Worm (Caenorhabditis elegans) whole organism, L3 larva: ENCODE data around the gene hmg-11.

ENCODE experiments used
- aly-2 ChIP-seq: fragments of 150-350 bp; optimal IDR thresholded peaks from 2 replicates; lab custom pipeline; 2014; ENCODE audit warnings: missing biosample characterization, missing genetic modification characterization
- ama-1 ChIP-seq: fragments of 150-350 bp; optimal IDR thresholded peaks from 2 replicates; lab custom pipeline; 2018
- ceh-16 ChIP-seq: sonication (generic microtip); optimal IDR thresholded peaks from 2 replicates; lab custom pipeline; 2017; ENCODE audit warnings: missing biosample characterization, missing genetic modification characterization
- egl-27 ChIP-seq: sonication (generic microtip); optimal IDR thresholded peaks from 4 replicates; lab custom pipeline; 2017; ENCODE audit warnings: missing biosample characterization, missing genetic modification reagents, missing genetic modification characterization
- fkh-10 ChIP-seq: sonication (generic microtip); optimal IDR thresholded peaks from 2 replicates; lab custom pipeline; 2017; ENCODE audit warnings: missing biosample characterization, missing genetic modification reagents, missing genetic modification characterization
- lin-39 ChIP-seq: fragments of 150-350 bp; optimal IDR thresholded peaks from 2 replicates; lab custom pipeline; 2018; ENCODE audit warnings: missing biosample characterization, missing genetic modification reagents, missing genetic modification characterization
- nhr-28 ChIP-seq: fragments of 150-350 bp; optimal IDR thresholded peaks from 2 replicates; lab custom pipeline; 2014; ENCODE audit warnings: missing biosample characterization, missing genetic modification characterization
- sea-2 ChIP-seq: fragments of 150-350 bp; sonication (generic microtip); optimal IDR thresholded peaks from 4 replicates; lab custom pipeline; 2014; ENCODE audit warnings: missing biosample characterization, missing genetic modification reagents, missing genetic modification characterization
- unc-62 ChIP-seq: fragments of 150-350 bp; sonication (generic microtip); optimal IDR thresholded peaks from 4 replicates; lab custom pipeline; 2014; ENCODE audit warnings: missing biosample characterization, missing genetic modification reagents, missing genetic modification characterization
- zag-1 ChIP-seq: fragments of 150-350 bp; optimal IDR thresholded peaks from 2 replicates; lab custom pipeline; 2014; ENCODE audit warnings: missing biosample characterization, missing genetic modification characterization

DNA sequence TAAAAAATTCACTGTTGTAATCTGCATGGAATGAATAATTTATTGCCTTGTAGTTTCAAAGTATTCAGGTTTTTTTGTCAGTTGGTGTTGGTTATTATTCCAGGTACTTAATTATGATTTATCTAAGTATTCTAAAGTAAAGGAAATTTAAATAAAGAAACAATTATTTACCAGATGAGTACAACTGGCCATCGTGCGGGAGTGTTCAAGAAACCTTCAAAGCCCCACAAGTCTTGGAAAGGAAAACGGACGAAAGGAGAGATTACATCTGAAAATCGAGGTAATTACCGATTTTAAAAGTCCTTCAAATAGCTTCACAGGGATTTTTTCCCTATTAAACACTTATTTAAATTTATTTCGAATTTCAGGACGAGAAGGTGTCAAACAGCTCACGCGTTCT is 37.2 kb downstream of the hmg-11 start, which contains the start of gene tag-151:
- TF ChIP-seq lin-39 (no peak), unc-62 (no peak), nhr-28 (tag; lab: Kevin White, UChicago) (no peak), aly-2 (tag; lab: Kevin White, UChicago) (peak; percentile 53), ama-1 (no peak), ceh-16 (tag; lab: Kevin White, UChicago) (no peak), fkh-10 (no peak), egl-27 (tag; lab: Kevin White, UChicago) (no peak), sea-2 (GFP tag; lab: Kevin White, UChicago) (no peak), zag-1 (no peak)
